Fruit fly (Drosophila melanogaster) whole organism, embryonic: ENCODE results near the gene MICAL-like.
A peak's percentile ranks its signal among the peaks of the same experiment; 100 is the strongest.

Experiments used
- Atf-2 ChIP-seq: fragments of 200-800 bp; sonication (Bioruptor generic); optimal IDR thresholded peaks from 2 replicates; lab custom pipeline; 2016; ENCODE audit warnings: missing biosample characterization, missing genetic modification characterization
- Bdp1 ChIP-seq: fragments of 200-800 bp; sonication (Bioruptor generic); optimal IDR thresholded peaks from 3 replicates; lab custom pipeline; 2016; ENCODE audit warnings: missing biosample characterization, missing genetic modification characterization
- Bgb ChIP-seq: fragments of 200-800 bp; sonication (Bioruptor generic); IDR thresholded peaks from 2 replicates; pipeline ENCODE4 v1.3.6; 2022; ENCODE audit warnings: missing biosample characterization, missing genetic modification characterization; ENCODE audit not compliant: partially characterized antibody
- CG10274 ChIP-seq: fragments of 200-800 bp; sonication (Bioruptor generic); optimal IDR thresholded peaks from 3 replicates; lab custom pipeline; 2017; ENCODE audit warnings: missing biosample characterization, mild to moderate bottlenecking, missing genetic modification characterization
- CG10979 ChIP-seq: fragments of 200-800 bp; sonication (Bioruptor generic); optimal IDR thresholded peaks from 2 replicates; lab custom pipeline; 2018; ENCODE audit warnings: missing biosample characterization, mild to moderate bottlenecking, missing genetic modification characterization, moderate library complexity
- CG14441 ChIP-seq: fragments of 200-800 bp; sonication (Bioruptor generic); IDR thresholded peaks from 2 replicates; pipeline ENCODE4 v1.3.6; 2022; ENCODE audit warnings: missing biosample characterization, missing genetic modification characterization
- CG1529 ChIP-seq: fragments of 200-800 bp; sonication (Bioruptor generic); optimal IDR thresholded peaks from 3 replicates; lab custom pipeline; 2018; ENCODE audit warnings: missing biosample characterization, missing genetic modification characterization
- CG16815 ChIP-seq: fragments of 200-800 bp; sonication (Bioruptor generic); optimal IDR thresholded peaks from 3 replicates; lab custom pipeline; 2017; ENCODE audit warnings: missing biosample characterization, mild to moderate bottlenecking, missing genetic modification characterization
- CG17568 ChIP-seq: fragments of 200-800 bp; sonication (Bioruptor generic); optimal IDR thresholded peaks from 2 replicates; lab custom pipeline; 2018; ENCODE audit warnings: missing biosample characterization, mild to moderate bottlenecking, missing genetic modification characterization, moderate library complexity
- CG18764 ChIP-seq: fragments of 200-800 bp; sonication (Bioruptor generic); optimal IDR thresholded peaks from 3 replicates; lab custom pipeline; 2016; ENCODE audit warnings: missing biosample characterization, missing genetic modification characterization
- CG4282 ChIP-seq: fragments of 200-800 bp; sonication (Bioruptor generic); optimal IDR thresholded peaks from 2 replicates; lab custom pipeline; 2016; ENCODE audit warnings: missing biosample characterization, missing genetic modification characterization
- CG4854 ChIP-seq: fragments of 200-800 bp; sonication (Bioruptor generic); optimal IDR thresholded peaks from 2 replicates; lab custom pipeline; 2016; ENCODE audit warnings: missing biosample characterization, missing genetic modification characterization, inconsistent platforms
- CG6683 ChIP-seq: fragments of 200-800 bp; sonication (Bioruptor generic); optimal IDR thresholded peaks from 2 replicates; lab custom pipeline; 2017; ENCODE audit warnings: missing biosample characterization, mild to moderate bottlenecking, missing genetic modification characterization, missing genetic modification reagents
- CG7372 ChIP-seq: fragments of 200-800 bp; sonication (Bioruptor generic); IDR thresholded peaks from 2 replicates; pipeline ENCODE4 v1.3.6; 2022; ENCODE audit warnings: missing biosample characterization, missing genetic modification characterization
- CG7786 ChIP-seq: fragments of 200-800 bp; sonication (Bioruptor generic); optimal IDR thresholded peaks from 2 replicates; lab custom pipeline; 2016; ENCODE audit warnings: missing biosample characterization, missing genetic modification characterization
- CG8944 ChIP-seq: fragments of 200-800 bp; sonication (Bioruptor generic); optimal IDR thresholded peaks from 3 replicates; lab custom pipeline; 2016; ENCODE audit warnings: missing biosample characterization, missing genetic modification characterization
- CG9727 ChIP-seq: fragments of 200-800 bp; sonication (Bioruptor generic); optimal IDR thresholded peaks from 3 replicates; lab custom pipeline; 2017; ENCODE audit warnings: missing biosample characterization, mild to moderate bottlenecking, missing genetic modification characterization
- CG9797 ChIP-seq: fragments of 200-800 bp; sonication (Bioruptor generic); optimal IDR thresholded peaks from 3 replicates; lab custom pipeline; 2018; ENCODE audit warnings: missing biosample characterization, mild to moderate bottlenecking, missing genetic modification characterization
- Hand ChIP-seq: fragments of 200-800 bp; sonication (Bioruptor generic); optimal IDR thresholded peaks from 2 replicates; lab custom pipeline; 2017; ENCODE audit warnings: mild to moderate bottlenecking, missing biosample characterization, missing genetic modification reagents, missing genetic modification characterization
- HmgZ ChIP-seq: fragments of 200-800 bp; sonication (Bioruptor generic); optimal IDR thresholded peaks from 2 replicates; lab custom pipeline; 2018; ENCODE audit warnings: missing biosample characterization, mild to moderate bottlenecking, missing genetic modification characterization
- Hsf ChIP-seq: fragments of 200-800 bp; sonication (Bioruptor generic); optimal IDR thresholded peaks from 3 replicates; lab custom pipeline; 2016; ENCODE audit warnings: missing biosample characterization, missing genetic modification characterization
- Lim3 ChIP-seq: fragments of 200-800 bp; sonication (Bioruptor generic); IDR thresholded peaks from 2 replicates; pipeline ENCODE4 v1.3.6; 2022; ENCODE audit warnings: missing biosample characterization, missing genetic modification characterization
- Mrtf ChIP-seq: fragments of 200-800 bp; sonication (Bioruptor generic); IDR thresholded peaks from 3 replicates; pipeline ENCODE4 v1.3.6; 2022; ENCODE audit warnings: missing biosample characterization, missing genetic modification characterization
- NfI ChIP-seq: fragments of 200-800 bp; sonication (Bioruptor generic); optimal IDR thresholded peaks from 3 replicates; lab custom pipeline; 2018; ENCODE audit warnings: missing biosample characterization, mild to moderate bottlenecking, missing genetic modification characterization, moderate library complexity
- Pdp1 ChIP-seq, 2 experiments: fragments of 200-800 bp; sonication (Bioruptor generic); optimal IDR thresholded peaks; 3 replicates each; lab custom pipeline; 2016; ENCODE audit warnings: missing biosample characterization in 2 of 2, missing genetic modification characterization in 2 of 2, mild to moderate bottlenecking in 1 of 2, moderate library complexity in 1 of 2
- Side ChIP-seq: fragments of 200-800 bp; sonication (Bioruptor generic); optimal IDR thresholded peaks from 2 replicates; lab custom pipeline; 2016; ENCODE audit warnings: missing biosample characterization, missing genetic modification characterization
- TFAM ChIP-seq: fragments of 200-800 bp; sonication (Bioruptor generic); optimal IDR thresholded peaks from 2 replicates; lab custom pipeline; 2017; ENCODE audit warnings: missing biosample characterization, missing genetic modification characterization, inconsistent platforms
- Xrp1 ChIP-seq: fragments of 200-800 bp; sonication (Bioruptor generic); IDR thresholded peaks from 2 replicates; pipeline ENCODE4 v1.3.6; 2022; ENCODE audit warnings: missing biosample characterization, missing genetic modification characterization
- al ChIP-seq: fragments of 200-800 bp; sonication (Bioruptor generic); IDR thresholded peaks from 2 replicates; pipeline ENCODE4 v1.3.6; 2022; ENCODE audit warnings: missing biosample characterization, missing genetic modification characterization
- bcd ChIP-seq: fragments of 200-800 bp; sonication (Bioruptor generic); optimal IDR thresholded peaks from 2 replicates; lab custom pipeline; 2017; ENCODE audit warnings: missing biosample characterization, mild to moderate bottlenecking, missing genetic modification characterization
- bowl ChIP-seq: fragments of 200-800 bp; sonication (Bioruptor generic); IDR thresholded peaks from 2 replicates; pipeline ENCODE4 v1.3.6; 2022; ENCODE audit warnings: missing biosample characterization, missing genetic modification characterization
- cg ChIP-seq: fragments of 200-800 bp; sonication (Bioruptor generic); optimal IDR thresholded peaks from 3 replicates; lab custom pipeline; 2019; ENCODE audit warnings: missing biosample characterization, mild to moderate bottlenecking, missing genetic modification characterization, moderate library complexity
- croc ChIP-seq: fragments of 200-800 bp; sonication (Bioruptor generic); conservative IDR thresholded peaks from 3 replicates; pipeline ENCODE4 v1.3.6; 2022; ENCODE audit warnings: missing biosample characterization, missing genetic modification characterization
- dan ChIP-seq: fragments of 200-800 bp; sonication (Bioruptor generic); IDR thresholded peaks from 2 replicates; pipeline ENCODE4 v1.3.6; 2022; ENCODE audit warnings: missing biosample characterization, missing genetic modification characterization
- disco-r ChIP-seq: fragments of 200-800 bp; sonication (Bioruptor generic); optimal IDR thresholded peaks from 2 replicates; lab custom pipeline; 2016; ENCODE audit warnings: missing biosample characterization, missing genetic modification characterization
- gce ChIP-seq: fragments of 200-800 bp; sonication (Bioruptor generic); IDR thresholded peaks from 3 replicates; pipeline ENCODE4 v1.3.6; 2022; ENCODE audit warnings: missing biosample characterization, missing genetic modification characterization
- gcm ChIP-seq: fragments of 200-800 bp; sonication (Bioruptor generic); optimal IDR thresholded peaks from 2 replicates; lab custom pipeline; 2019; ENCODE audit warnings: missing biosample characterization, mild to moderate bottlenecking, missing genetic modification characterization, moderate library complexity
- gem ChIP-seq: fragments of 200-800 bp; sonication (Bioruptor generic); optimal IDR thresholded peaks from 2 replicates; lab custom pipeline; 2019; ENCODE audit warnings: missing biosample characterization, mild to moderate bottlenecking, missing genetic modification characterization, moderate library complexity
- mam ChIP-seq: fragments of 200-800 bp; sonication (Bioruptor generic); optimal IDR thresholded peaks from 3 replicates; lab custom pipeline; 2016; ENCODE audit warnings: missing biosample characterization, missing genetic modification characterization
- nmo ChIP-seq: fragments of 200-800 bp; sonication (Bioruptor generic); optimal IDR thresholded peaks from 2 replicates; lab custom pipeline; 2018; ENCODE audit warnings: missing biosample characterization, mild to moderate bottlenecking, missing genetic modification characterization, moderate library complexity
- oc ChIP-seq: fragments of 200-800 bp; sonication (Bioruptor generic); optimal IDR thresholded peaks from 2 replicates; lab custom pipeline; 2018; ENCODE audit warnings: missing biosample characterization, mild to moderate bottlenecking, missing genetic modification characterization, moderate library complexity
- onecut ChIP-seq: fragments of 200-800 bp; sonication (Bioruptor generic); IDR thresholded peaks from 2 replicates; pipeline ENCODE4 v1.3.6; 2022; ENCODE audit warnings: missing biosample characterization, missing genetic modification characterization
- psq ChIP-seq: fragments of 200-800 bp; sonication (Bioruptor generic); optimal IDR thresholded peaks from 2 replicates; lab custom pipeline; 2017; ENCODE audit warnings: missing biosample characterization, missing genetic modification characterization
- pum ChIP-seq: fragments of 200-800 bp; sonication (Bioruptor generic); optimal IDR thresholded peaks from 2 replicates; lab custom pipeline; 2016; ENCODE audit warnings: missing biosample characterization, missing genetic modification characterization
- rib ChIP-seq: fragments of 200-800 bp; sonication (Bioruptor generic); IDR thresholded peaks from 2 replicates; pipeline ENCODE4 v1.3.6; 2022; ENCODE audit warnings: missing biosample characterization, missing genetic modification characterization
- sens ChIP-seq: fragments of 200-800 bp; sonication (Bioruptor generic); peaks from one replicate; lab custom pipeline; 2016; ENCODE audit warnings: missing biosample characterization, missing genetic modification characterization
- sug ChIP-seq: fragments of 200-800 bp; optimal IDR thresholded peaks from 2 replicates; lab custom pipeline; 2019; ENCODE audit warnings: missing biosample characterization, mild to moderate bottlenecking, missing genetic modification characterization, moderate library complexity
- tio ChIP-seq: fragments of 200-800 bp; sonication (Bioruptor generic); optimal IDR thresholded peaks from 2 replicates; lab custom pipeline; 2017; ENCODE audit warnings: missing biosample characterization, missing genetic modification characterization, inconsistent platforms
- unc-4 ChIP-seq: fragments of 200-800 bp; sonication (Bioruptor generic); IDR thresholded peaks from 2 replicates; pipeline ENCODE4 v1.3.6; 2022; ENCODE audit warnings: missing biosample characterization, missing genetic modification characterization; ENCODE audit not compliant: partially characterized antibody
- zen ChIP-seq: fragments of 200-800 bp; sonication (Bioruptor generic); optimal IDR thresholded peaks from 3 replicates; lab custom pipeline; 2018; ENCODE audit warnings: missing biosample characterization, mild to moderate bottlenecking, missing genetic modification characterization, moderate library complexity
- zfh1 ChIP-seq: fragments of 200-800 bp; sonication (Bioruptor generic); IDR thresholded peaks from 3 replicates; pipeline ENCODE4 v1.3.6; 2022; ENCODE audit warnings: missing biosample characterization, missing genetic modification characterization

The MICAL-like gene

DNA sequence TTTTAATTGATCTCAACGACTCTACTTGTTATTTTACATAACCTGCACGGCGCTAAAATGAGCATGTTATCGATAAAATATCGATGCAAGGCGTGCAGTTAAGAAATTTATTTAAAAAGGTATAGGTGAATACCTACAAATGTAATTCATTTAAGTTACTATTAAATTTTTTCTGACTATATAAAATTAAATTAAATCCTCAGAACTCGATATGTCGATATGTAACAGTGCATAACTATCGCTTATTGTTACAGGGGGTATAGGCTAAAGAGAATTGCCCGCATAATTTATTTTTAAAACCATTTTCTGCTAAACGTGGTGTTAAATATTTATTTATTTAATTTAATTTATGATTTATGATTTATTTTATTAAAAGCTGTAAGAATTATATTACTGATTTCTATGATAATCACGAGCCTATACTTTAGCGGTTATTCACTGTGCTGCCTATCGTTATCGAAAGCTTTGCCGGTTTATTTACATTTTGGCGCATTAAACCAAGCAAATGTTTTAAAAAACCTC lies 2.7 kb upstream of the MICAL-like start, which contains the start of the genes mRpL20 and Icmt (continued):
- TF ChIP-seq Hsf (GFP tag; lab: Kevin White, UChicago): peak; percentile 72
- peak; percentile 79 for TF ChIP-seq unc-4 (GFP tag; lab: Robert Waterston, UW)
- peak; percentile 81 for TF ChIP-seq CG10979 (tag; lab: Kevin White, UChicago)
- TF ChIP-seq rib (GFP tag; lab: Robert Waterston, UW): peak; percentile 93
- TF ChIP-seq CG8944 (GFP tag; lab: Kevin White, UChicago): peak; percentile 38
- TF ChIP-seq bcd (GFP tag; lab: Kevin White, UChicago): peak; percentile 93
- peak; percentile 78 for TF ChIP-seq psq (GFP tag; lab: Kevin White, UChicago)
- TF ChIP-seq Pdp1 (GFP tag; optimal IDR thresholded peaks at IDR 0.05; lab: Kevin White, UChicago): peak; percentile 71 to 78
- peak; percentile 90; the same call in 2 of the 3 replicates for TF ChIP-seq gce (GFP tag; lab: Robert Waterston, UW)
- peak; percentile 87 for TF ChIP-seq CG9727
- TF ChIP-seq CG10274 (GFP tag; lab: Kevin White, UChicago): peak; percentile 52
- peak; percentile 78 for TF ChIP-seq zen (tag; lab: Kevin White, UChicago)
- TF ChIP-seq CG4282: no peak
- peak; percentile 49 for TF ChIP-seq Bdp1 (GFP tag; lab: Kevin White, UChicago)
- peak; percentile 83 for TF ChIP-seq CG1529
- TF ChIP-seq CG7372: peak; percentile 96
- TF ChIP-seq Side (GFP tag; lab: Kevin White, UChicago): no peak
- TF ChIP-seq nmo (GFP tag; lab: Kevin White, UChicago): peak; percentile 96
- peak; percentile 97 for TF ChIP-seq gcm
- peak; percentile 83 for TF ChIP-seq Hand (GFP tag; lab: Kevin White, UChicago)
- TF ChIP-seq bowl (GFP tag; lab: Robert Waterston, UW): peak; percentile 80
- peak; percentile 97 for TF ChIP-seq Xrp1
- peak; percentile 88 for TF ChIP-seq CG16815
- peak; percentile 79 for TF ChIP-seq onecut (GFP tag; lab: Robert Waterston, UW)
- TF ChIP-seq CG6683: peak; percentile 69
- TF ChIP-seq croc (GFP tag; lab: Robert Waterston, UW): peak; percentile 93
- TF ChIP-seq NfI: peak; percentile 92
- peak; percentile 49 for TF ChIP-seq pum (GFP tag; lab: Kevin White, UChicago)
- no peak for TF ChIP-seq CG9797 (GFP tag; lab: Kevin White, UChicago)
- peak; percentile 69 for TF ChIP-seq mam (GFP tag; lab: Kevin White, UChicago)
- TF ChIP-seq cg (GFP tag; lab: Kevin White, UChicago): no peak
- peak; percentile 83 for TF ChIP-seq tio
- peak; percentile 80 for TF ChIP-seq dan (GFP tag; lab: Robert Waterston, UW)
- TF ChIP-seq al: peak; percentile 95
- TF ChIP-seq Atf-2: peak; percentile 25
- no peak for TF ChIP-seq CG4854 (GFP tag; lab: Kevin White, UChicago)
- TF ChIP-seq sens: peak; percentile 94
- peak; percentile 97 for TF ChIP-seq CG14441 (GFP tag; lab: Robert Waterston, UW)
- peak; percentile 81 for TF ChIP-seq CG17568 (GFP tag; lab: Kevin White, UChicago)
- TF ChIP-seq CG7786 (GFP tag; lab: Kevin White, UChicago): peak; percentile 33
- TF ChIP-seq disco-r (GFP tag; lab: Kevin White, UChicago): no peak
- peak; percentile 56; the same call in 1 of the 2 replicates for TF ChIP-seq Lim3 (GFP tag; lab: Robert Waterston, UW)
- peak; percentile 77 for TF ChIP-seq Bgb (GFP tag; lab: Robert Waterston, UW)
- peak; percentile 98 for TF ChIP-seq gem (tag; lab: Kevin White, UChicago)
- peak; percentile 80 for TF ChIP-seq sug
- peak; percentile 97 for TF ChIP-seq zfh1 (GFP tag; lab: Robert Waterston, UW)
- TF ChIP-seq oc: peak; percentile 96
- no peak for TF ChIP-seq TFAM (GFP tag; lab: Kevin White, UChicago)
- TF ChIP-seq HmgZ: peak; percentile 94
- TF ChIP-seq Mrtf (GFP tag; lab: Robert Waterston, UW): peak; percentile 96
- TF ChIP-seq CG18764 (GFP tag; lab: Kevin White, UChicago): peak; percentile 56
